Worm (Caenorhabditis elegans) whole organism, L1 larva: Measurements from ENCODE around the gene C32D5.7.

Experiments
- C16A3.4 ChIP-seq: fragments of 150-350 bp; optimal IDR thresholded peaks from 2 replicates; lab custom pipeline; 2014; ENCODE audit warnings: missing biosample characterization, missing genetic modification characterization
- F16B12.6 ChIP-seq: fragments of 150-350 bp; optimal IDR thresholded peaks from 2 replicates; lab custom pipeline; 2014; ENCODE audit warnings: missing biosample characterization, missing genetic modification characterization
- Y116A8C.19 ChIP-seq: sonication (generic microtip); optimal IDR thresholded peaks from 2 replicates; lab custom pipeline; 2016; ENCODE audit warnings: missing compliant biosample characterization, missing genetic modification characterization, borderline replicate concordance
- aha-1 ChIP-seq: fragments of 150-350 bp; optimal IDR thresholded peaks from 2 replicates; lab custom pipeline; 2014; ENCODE audit warnings: missing biosample characterization, missing genetic modification characterization
- ama-1 ChIP-seq: fragments of 150-350 bp; optimal IDR thresholded peaks from 2 replicates; lab custom pipeline; 2014
- ceh-82 ChIP-seq, 3 experiments: fragments of 150-350 bp in 1 of 3; sonication (generic microtip) in 2 of 3; optimal IDR thresholded peaks; 2 replicates each; lab custom pipeline; 2014 to 2017; ENCODE audit warnings: missing biosample characterization in 3 of 3, missing genetic modification characterization in 3 of 3
- ces-1 ChIP-seq: fragments of 150-350 bp; optimal IDR thresholded peaks from 2 replicates; lab custom pipeline; 2014; ENCODE audit warnings: missing biosample characterization, missing genetic modification reagents, missing genetic modification characterization
- dpl-1 ChIP-seq, 3 experiments: fragments of 150-350 bp in 2 of 3; sonication (generic microtip) in 1 of 3; optimal IDR thresholded peaks; 2 replicates each; lab custom pipeline; 2014 to 2017; ENCODE audit warnings: missing biosample characterization in 3 of 3, missing genetic modification characterization in 3 of 3, missing genetic modification reagents in 3 of 3
- dsc-1 ChIP-seq: sonication (generic microtip); optimal IDR thresholded peaks from 2 replicates; lab custom pipeline; 2016; ENCODE audit warnings: mild to moderate bottlenecking, missing genetic modification characterization, missing compliant biosample characterization
- efl-1 ChIP-seq, 4 experiments: fragments of 150-350 bp; optimal IDR thresholded peaks in 3 of 4; peaks in 1 of 4; 1 replicate in 1 of 4; 2 replicates in 3 of 4; lab custom pipeline; 2014; ENCODE audit warnings: missing biosample characterization in 2 of 4, missing genetic modification characterization in 2 of 4, missing genetic modification reagents in 2 of 4
- efl-3 ChIP-seq: fragments of 200-800 bp; sonication (Bioruptor generic); optimal IDR thresholded peaks from 2 replicates; lab custom pipeline; 2018; ENCODE audit warnings: mild to moderate bottlenecking, missing genetic modification characterization, missing compliant biosample characterization
- egl-13 ChIP-seq: sonication (generic microtip); optimal IDR thresholded peaks from 2 replicates; lab custom pipeline; 2016; ENCODE audit warnings: missing genotype, missing genetic modification reagents, missing genetic modification characterization, missing compliant biosample characterization
- egl-27 ChIP-seq, 2 experiments: fragments of 150-350 bp in 1 of 2; sonication (generic microtip); optimal IDR thresholded peaks; 3 replicates each; lab custom pipeline; 2017 to 2018; ENCODE audit warnings: missing biosample characterization in 2 of 2, missing genetic modification characterization in 2 of 2, missing genetic modification reagents in 2 of 2
- elt-2 ChIP-seq: sonication (generic microtip); optimal IDR thresholded peaks from 2 replicates; lab custom pipeline; 2016; ENCODE audit warnings: missing genetic modification characterization, mild to moderate bottlenecking, inconsistent platforms, missing compliant biosample characterization, missing genetic modification reagents
- ets-5 ChIP-seq: fragments of 200-800 bp; sonication (Bioruptor generic); IDR thresholded peaks from 2 replicates; pipeline ENCODE4 v1.3.6; 2022; ENCODE audit warnings: missing genetic modification characterization, missing compliant biosample characterization
- fkh-4 ChIP-seq: sonication (generic microtip); optimal IDR thresholded peaks from 2 replicates; lab custom pipeline; 2016; ENCODE audit warnings: missing compliant biosample characterization, missing genetic modification characterization, borderline replicate concordance
- grh-1 ChIP-seq: fragments of 200-800 bp; sonication (Bioruptor generic); IDR thresholded peaks from 2 replicates; pipeline ENCODE4 v1.3.6; 2022; ENCODE audit warnings: missing genetic modification reagents, missing genetic modification characterization, missing compliant biosample characterization
- hpl-2 ChIP-seq: fragments of 150-350 bp; optimal IDR thresholded peaks from 2 replicates; lab custom pipeline; 2014; ENCODE audit warnings: missing biosample characterization, missing genetic modification reagents, missing genetic modification characterization
- isw-1 ChIP-seq: fragments of 200-800 bp; sonication (Bioruptor generic); IDR thresholded peaks from 2 replicates; pipeline ENCODE4 v1.3.6; 2022; ENCODE audit warnings: missing genetic modification characterization, missing compliant biosample characterization
- jun-1 ChIP-seq: fragments of 150-350 bp; optimal IDR thresholded peaks from 2 replicates; lab custom pipeline; 2014; ENCODE audit warnings: missing biosample characterization, missing genetic modification reagents, missing genetic modification characterization
- lin-13 ChIP-seq: fragments of 150-350 bp; optimal IDR thresholded peaks from 2 replicates; lab custom pipeline; 2014; ENCODE audit warnings: missing biosample characterization, missing genetic modification reagents, missing genetic modification characterization
- lin-14 ChIP-seq: fragments of 200-800 bp; sonication (Bioruptor generic); optimal IDR thresholded peaks from 2 replicates; lab custom pipeline; 2018; ENCODE audit warnings: mild to moderate bottlenecking, missing genetic modification characterization, moderate library complexity, missing compliant biosample characterization
- lin-15B ChIP-seq: fragments of 150-350 bp; sonication (generic microtip); optimal IDR thresholded peaks from 3 replicates; lab custom pipeline; 2014; ENCODE audit warnings: missing biosample characterization, missing genetic modification characterization
- lsy-2 ChIP-seq, 2 experiments: fragments of 150-350 bp; optimal IDR thresholded peaks; 2 replicates each; lab custom pipeline; 2014; ENCODE audit warnings: missing biosample characterization in 2 of 2, missing genetic modification characterization in 2 of 2
- mab-9 ChIP-seq: fragments of 200-800 bp; sonication (Bioruptor generic); IDR thresholded peaks from 2 replicates; pipeline ENCODE4 v1.3.6; 2022; ENCODE audit warnings: missing genetic modification reagents, missing genetic modification characterization, missing compliant biosample characterization
- mdl-1 ChIP-seq, 2 experiments: fragments of 150-350 bp; optimal IDR thresholded peaks; 2 replicates each; lab custom pipeline; 2014 to 2017; ENCODE audit warnings: missing biosample characterization in 2 of 2, missing genetic modification characterization in 2 of 2, inconsistent platforms in 1 of 2
- mef-2 ChIP-seq: fragments of 150-350 bp; optimal IDR thresholded peaks from 2 replicates; lab custom pipeline; 2014; ENCODE audit warnings: missing biosample characterization, missing genetic modification characterization
- mep-1 ChIP-seq: fragments of 150-350 bp; optimal IDR thresholded peaks from 2 replicates; lab custom pipeline; 2014; ENCODE audit warnings: missing biosample characterization, missing genetic modification characterization
- nhr-11 ChIP-seq: fragments of 150-350 bp; optimal IDR thresholded peaks from 2 replicates; lab custom pipeline; 2014; ENCODE audit warnings: missing biosample characterization, missing genetic modification characterization
- nhr-19 ChIP-seq: fragments of 200-800 bp; sonication (Bioruptor generic); conservative IDR thresholded peaks from 2 replicates; pipeline ENCODE4 v1.3.6; 2022; ENCODE audit warnings: missing genetic modification characterization, missing compliant biosample characterization
- nhr-20 ChIP-seq: sonication (generic microtip); optimal IDR thresholded peaks from 2 replicates; lab custom pipeline; 2016; ENCODE audit warnings: mild to moderate bottlenecking, missing genetic modification characterization, missing compliant biosample characterization
- nhr-28 ChIP-seq: fragments of 150-350 bp; optimal IDR thresholded peaks from 2 replicates; lab custom pipeline; 2014; ENCODE audit warnings: missing biosample characterization, missing genetic modification characterization
- nhr-76 ChIP-seq: sonication (generic microtip); optimal IDR thresholded peaks from 2 replicates; lab custom pipeline; 2017; ENCODE audit warnings: missing biosample characterization, missing genetic modification characterization
- nhr-77 ChIP-seq: fragments of 150-350 bp; optimal IDR thresholded peaks from 2 replicates; lab custom pipeline; 2014; ENCODE audit warnings: missing biosample characterization, missing genetic modification characterization
- nhr-84 ChIP-seq: sonication (generic microtip); optimal IDR thresholded peaks from 2 replicates; lab custom pipeline; 2017; ENCODE audit warnings: missing biosample characterization, missing genetic modification characterization
- nhr-85 ChIP-seq: sonication (generic microtip); peaks from one replicate; lab custom pipeline; 2016; ENCODE audit warnings: missing genetic modification characterization, inconsistent platforms, missing compliant biosample characterization
- nhr-90 ChIP-seq: sonication (generic microtip); optimal IDR thresholded peaks from 2 replicates; lab custom pipeline; 2016; ENCODE audit warnings: mild to moderate bottlenecking, missing genetic modification characterization, missing compliant biosample characterization; ENCODE audit not compliant: poor library complexity
- pag-3 ChIP-seq: sonication (generic microtip); optimal IDR thresholded peaks from 2 replicates; lab custom pipeline; 2017; ENCODE audit warnings: missing genetic modification characterization, mild to moderate bottlenecking, missing compliant biosample characterization, antibody characterized with exemption, borderline replicate concordance; ENCODE audit not compliant: insufficient read depth
- pax-3 ChIP-seq: fragments of 200-800 bp; sonication (Bioruptor generic); optimal IDR thresholded peaks from 2 replicates; lab custom pipeline; 2018; ENCODE audit warnings: mild to moderate bottlenecking, missing genetic modification characterization, moderate library complexity, missing compliant biosample characterization
- rnt-1 ChIP-seq: sonication (generic microtip); optimal IDR thresholded peaks from 2 replicates; lab custom pipeline; 2016; ENCODE audit warnings: mild to moderate bottlenecking, missing genetic modification characterization, moderate library complexity, missing compliant biosample characterization
- snu-23 ChIP-seq: sonication (generic microtip); optimal IDR thresholded peaks from 2 replicates; lab custom pipeline; 2016; ENCODE audit warnings: missing genetic modification characterization, missing compliant biosample characterization
- sptf-1 ChIP-seq: fragments of 150-350 bp; optimal IDR thresholded peaks from 2 replicates; lab custom pipeline; 2014; ENCODE audit warnings: missing biosample characterization, missing genetic modification characterization
- sup-37 ChIP-seq: fragments of 200-800 bp; sonication (Bioruptor generic); optimal IDR thresholded peaks from 2 replicates; lab custom pipeline; 2018; ENCODE audit warnings: mild to moderate bottlenecking, missing genetic modification characterization, missing compliant biosample characterization
- swsn-7 ChIP-seq: sonication (generic microtip); optimal IDR thresholded peaks from 2 replicates; lab custom pipeline; 2016; ENCODE audit warnings: missing genetic modification characterization, missing compliant biosample characterization
- tbx-2 ChIP-seq: sonication (generic microtip); optimal IDR thresholded peaks from 2 replicates; lab custom pipeline; 2016; ENCODE audit warnings: missing genetic modification characterization, missing compliant biosample characterization
- tlp-1 ChIP-seq: fragments of 150-350 bp; optimal IDR thresholded peaks from 2 replicates; lab custom pipeline; 2014; ENCODE audit warnings: missing biosample characterization, missing genetic modification characterization
- unc-130 ChIP-seq: fragments of 150-350 bp; optimal IDR thresholded peaks from 2 replicates; lab custom pipeline; 2017; ENCODE audit warnings: missing biosample characterization, missing genetic modification characterization, inconsistent platforms
- unc-62 ChIP-seq: fragments of 150-350 bp; optimal IDR thresholded peaks from 2 replicates; lab custom pipeline; 2014; ENCODE audit warnings: missing biosample characterization, missing genetic modification reagents, missing genetic modification characterization
- unc-98 ChIP-seq: fragments of 200-800 bp; sonication (Bioruptor generic); IDR thresholded peaks from 2 replicates; pipeline ENCODE4 v1.3.6; 2022; ENCODE audit warnings: missing genetic modification characterization, missing compliant biosample characterization
- vab-15 ChIP-seq: sonication (generic microtip); optimal IDR thresholded peaks from 2 replicates; lab custom pipeline; 2017; ENCODE audit warnings: missing genotype, mild to moderate bottlenecking, missing genetic modification characterization, missing compliant biosample characterization
- xbp-1 ChIP-seq: sonication (generic microtip); optimal IDR thresholded peaks from 2 replicates; lab custom pipeline; 2016; ENCODE audit warnings: missing genetic modification characterization, missing compliant biosample characterization
- zag-1 ChIP-seq: fragments of 150-350 bp; optimal IDR thresholded peaks from 2 replicates; lab custom pipeline; 2014; ENCODE audit warnings: missing biosample characterization, missing genetic modification characterization
- ztf-11 ChIP-seq, 2 experiments: sonication (generic microtip); optimal IDR thresholded peaks; 2 replicates each; lab custom pipeline; 2016 to 2017; ENCODE audit warnings: missing genetic modification characterization in 2 of 2, missing biosample characterization in 1 of 2, missing compliant biosample characterization in 1 of 2

The C32D5.7 gene

DNA sequence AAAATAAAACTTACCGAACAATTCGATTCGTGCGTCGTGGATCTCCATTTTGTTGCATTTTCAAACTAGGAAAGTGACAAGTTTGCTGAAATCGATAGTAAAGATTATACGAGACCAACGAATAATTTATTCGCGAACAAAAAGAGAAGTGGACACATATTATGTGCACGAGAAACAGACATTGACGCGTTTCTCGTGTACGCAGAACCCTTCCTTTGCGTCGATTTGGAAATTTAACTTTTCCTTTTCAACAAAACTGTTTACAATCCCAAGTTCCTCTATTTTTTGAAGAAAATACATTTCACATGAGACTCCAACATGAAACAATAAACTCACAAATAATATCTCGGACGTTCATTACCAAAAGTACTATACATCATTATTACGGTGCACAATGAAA is 21.0 kb upstream of the C32D5.7 start, which contains the start of gene K10B2.4 (continued):
- TF ChIP-seq egl-13, result no peak
- no peak for TF ChIP-seq ztf-11 (tag; optimal IDR thresholded peaks at IDR 0.05; lab: Kevin White, UChicago)
- TF ChIP-seq nhr-20 (tag; lab: Kevin White, UChicago), result peak; percentile 82
- peak; percentile 65 for TF ChIP-seq mep-1 (tag; lab: Kevin White, UChicago)
- peak; percentile 62 for TF ChIP-seq tbx-2
- TF ChIP-seq dpl-1 (GFP tag; optimal IDR thresholded peaks at IDR 0.05; lab: Kevin White, UChicago), result peak; percentile 56 to 77 (median 75)
- TF ChIP-seq hpl-2 (GFP tag; lab: Kevin White, UChicago), result peak; percentile 9
- TF ChIP-seq elt-2 (tag; lab: Kevin White, UChicago), result no peak
- TF ChIP-seq sptf-1 (tag; lab: Kevin White, UChicago), result no peak
- no peak for TF ChIP-seq sup-37 (GFP tag; lab: Kevin White, UChicago)
- TF ChIP-seq mab-9 (GFP tag; lab: Robert Waterston, UW), result no peak
- TF ChIP-seq ama-1, result peak; percentile 22
- peak; percentile 77 to 79 for TF ChIP-seq efl-1 (optimal IDR thresholded peaks at IDR 0.05; lab: Kevin White, UChicago)
- TF ChIP-seq efl-1 (GFP tag; optimal IDR thresholded peaks at IDR 0.05 in 1 of 2; lab: Kevin White, UChicago), result peak; percentile 64 to 97
- no peak for TF ChIP-seq vab-15
- no peak for TF ChIP-seq mdl-1 (tag; optimal IDR thresholded peaks at IDR 0.05; lab: Kevin White, UChicago)
- peak; percentile 35 to 50 (median 40) for TF ChIP-seq ceh-82 (tag; optimal IDR thresholded peaks at IDR 0.05; lab: Kevin White, UChicago)
- peak; percentile 72 for TF ChIP-seq swsn-7 (tag; lab: Kevin White, UChicago)
- TF ChIP-seq nhr-77 (tag; lab: Kevin White, UChicago), result peak; percentile 49
- TF ChIP-seq isw-1 (GFP tag; lab: Robert Waterston, UW), result no peak
- TF ChIP-seq fkh-4 (tag; lab: Kevin White, UChicago), result no peak
- no peak for TF ChIP-seq Y116A8C.19 (tag; lab: Kevin White, UChicago)
- TF ChIP-seq pag-3 (tag; lab: Kevin White, UChicago), result no peak
- 0 out of 2 replicates have a peak, but pooled peaks have one; percentile 34 for TF ChIP-seq grh-1 (GFP tag; lab: Robert Waterston, UW)
- TF ChIP-seq tlp-1, result no peak
- TF ChIP-seq ces-1 (GFP tag; lab: Kevin White, UChicago), result no peak
- TF ChIP-seq C16A3.4, result peak; percentile 78
- TF ChIP-seq lin-14 (GFP tag; lab: Kevin White, UChicago), result peak; percentile 82
- peak; percentile 54 for TF ChIP-seq nhr-19
- peak; percentile 65 for TF ChIP-seq lin-13 (GFP tag; lab: Kevin White, UChicago)
- TF ChIP-seq dsc-1 (tag; lab: Kevin White, UChicago), result peak; percentile 53
- no peak for TF ChIP-seq zag-1 (tag; lab: Kevin White, UChicago)
- no peak for TF ChIP-seq efl-3 (GFP tag; lab: Kevin White, UChicago)
- TF ChIP-seq pax-3 (tag; lab: Kevin White, UChicago), result no peak
- no peak for TF ChIP-seq egl-27 (tag; optimal IDR thresholded peaks at IDR 0.05; lab: Kevin White, UChicago)
- peak; percentile 72 to 85 for TF ChIP-seq lsy-2 (tag; optimal IDR thresholded peaks at IDR 0.05; lab: Kevin White, UChicago)
- TF ChIP-seq unc-62 (GFP tag; lab: Kevin White, UChicago), result no peak
- TF ChIP-seq F16B12.6, result peak; percentile 14
- peak; percentile 12 for TF ChIP-seq lin-15B (tag; lab: Kevin White, UChicago)
- no peak for TF ChIP-seq nhr-28 (tag; lab: Kevin White, UChicago)
- TF ChIP-seq nhr-90 (tag; lab: Kevin White, UChicago), result peak; percentile 54
- peak; percentile 66 for TF ChIP-seq xbp-1 (tag; lab: Kevin White, UChicago)
- TF ChIP-seq unc-130, result peak; percentile 75
- no peak for TF ChIP-seq nhr-84 (tag; lab: Kevin White, UChicago)
- no peak for TF ChIP-seq nhr-76 (tag; lab: Kevin White, UChicago)
- peak; percentile 83 for TF ChIP-seq snu-23 (GFP tag; lab: Kevin White, UChicago)
- TF ChIP-seq ets-5 (GFP tag; lab: Robert Waterston, UW), result no peak
- TF ChIP-seq unc-98 (GFP tag; lab: Robert Waterston, UW), result no peak
- no peak for TF ChIP-seq mef-2 (tag; lab: Kevin White, UChicago)
- no peak for TF ChIP-seq aha-1 (tag; lab: Kevin White, UChicago)
- peak; percentile 78 for TF ChIP-seq rnt-1 (tag; lab: Kevin White, UChicago)
- TF ChIP-seq nhr-85 (tag; lab: Kevin White, UChicago), result peak; percentile 2
- TF ChIP-seq nhr-11 (tag; lab: Kevin White, UChicago), result no peak
- no peak for TF ChIP-seq jun-1
